Worm (Caenorhabditis elegans) whole organism, mixed stage, embryonic: ENCODE data around the gene K05B2.4.

Experiments used
- M03D4.4 ChIP-seq: sonication (generic microtip); optimal IDR thresholded peaks from 2 replicates; lab custom pipeline; 2017; ENCODE audit warnings: mild to moderate bottlenecking, missing genetic modification characterization, missing compliant biosample characterization
- bed-3 ChIP-seq: fragments of 200-800 bp; sonication (Bioruptor generic); optimal IDR thresholded peaks from 3 replicates; lab custom pipeline; 2018; ENCODE audit warnings: mild to moderate bottlenecking, missing genetic modification characterization, moderate library complexity, missing compliant biosample characterization
- blmp-1 ChIP-seq: fragments of 150-350 bp; optimal IDR thresholded peaks from 2 replicates; lab custom pipeline; 2014; ENCODE audit warnings: missing biosample characterization, missing genetic modification characterization
- ceh-39 ChIP-seq: fragments of 150-350 bp; optimal IDR thresholded peaks from 2 replicates; lab custom pipeline; 2014; ENCODE audit warnings: missing biosample characterization, missing genetic modification characterization
- ces-1 ChIP-seq: fragments of 150-350 bp; optimal IDR thresholded peaks from 2 replicates; lab custom pipeline; 2014; ENCODE audit warnings: missing biosample characterization, missing genetic modification reagents, missing genetic modification characterization
- cnd-1 ChIP-seq: fragments of 200-800 bp; sonication (Bioruptor generic); optimal IDR thresholded peaks from 2 replicates; lab custom pipeline; 2018; ENCODE audit warnings: mild to moderate bottlenecking, missing genetic modification characterization, missing compliant biosample characterization
- drap-1 ChIP-seq: fragments of 200-800 bp; sonication (Bioruptor generic); optimal IDR thresholded peaks from 3 replicates; lab custom pipeline; 2018; ENCODE audit warnings: mild to moderate bottlenecking, missing genetic modification characterization, missing compliant biosample characterization
- elt-1 ChIP-seq: sonication (generic microtip); optimal IDR thresholded peaks from 2 replicates; lab custom pipeline; 2017; ENCODE audit warnings: missing genetic modification characterization, mild to moderate bottlenecking, missing compliant biosample characterization, antibody characterized with exemption, moderate library complexity, borderline replicate concordance; ENCODE audit not compliant: insufficient read depth
- elt-3 ChIP-seq: fragments of 150-350 bp; optimal IDR thresholded peaks from 2 replicates; lab custom pipeline; 2014; ENCODE audit warnings: missing biosample characterization, missing genetic modification characterization
- ham-2 ChIP-seq: fragments of 200-800 bp; sonication (Bioruptor generic); optimal IDR thresholded peaks from 2 replicates; lab custom pipeline; 2018; ENCODE audit warnings: mild to moderate bottlenecking, missing genetic modification characterization, missing compliant biosample characterization
- hlh-1 ChIP-seq: fragments of 150-350 bp; optimal IDR thresholded peaks from 2 replicates; lab custom pipeline; 2014; ENCODE audit warnings: missing biosample characterization, missing genetic modification reagents, missing genetic modification characterization
- lin-13 ChIP-seq: fragments of 150-350 bp; optimal IDR thresholded peaks from 2 replicates; lab custom pipeline; 2014; ENCODE audit warnings: missing biosample characterization, missing genetic modification characterization
- lin-32 ChIP-seq: fragments of 200-800 bp; sonication (Bioruptor generic); optimal IDR thresholded peaks from 2 replicates; lab custom pipeline; 2018; ENCODE audit warnings: mild to moderate bottlenecking, missing genetic modification characterization, missing compliant biosample characterization
- lsy-2 ChIP-seq: fragments of 150-350 bp; optimal IDR thresholded peaks from 2 replicates; lab custom pipeline; 2014; ENCODE audit warnings: missing biosample characterization, missing genetic modification characterization
- mab-5 ChIP-seq: fragments of 150-350 bp; optimal IDR thresholded peaks from 2 replicates; lab custom pipeline; 2014; ENCODE audit warnings: missing biosample characterization, missing genetic modification characterization
- mep-1 ChIP-seq: fragments of 150-350 bp; optimal IDR thresholded peaks from 2 replicates; lab custom pipeline; 2017; ENCODE audit warnings: missing biosample characterization, missing genetic modification reagents, missing genetic modification characterization, inconsistent platforms
- mls-2 ChIP-seq: sonication (generic microtip); optimal IDR thresholded peaks from 2 replicates; lab custom pipeline; 2016; ENCODE audit warnings: mild to moderate bottlenecking, missing genetic modification characterization, moderate library complexity, missing compliant biosample characterization
- nhr-2 ChIP-seq: fragments of 150-350 bp; optimal IDR thresholded peaks from 2 replicates; lab custom pipeline; 2014; ENCODE audit warnings: missing biosample characterization, missing genetic modification characterization
- nhr-237 ChIP-seq: fragments of 150-350 bp; optimal IDR thresholded peaks from 2 replicates; lab custom pipeline; 2014; ENCODE audit warnings: missing biosample characterization, missing genetic modification characterization
- nhr-28 ChIP-seq: fragments of 150-350 bp; optimal IDR thresholded peaks from 2 replicates; lab custom pipeline; 2014; ENCODE audit warnings: missing biosample characterization, missing genetic modification characterization
- nhr-76 ChIP-seq: sonication (generic microtip); optimal IDR thresholded peaks from 2 replicates; lab custom pipeline; 2017; ENCODE audit warnings: missing biosample characterization, missing genetic modification characterization
- sem-2 ChIP-seq: fragments of 200-800 bp; sonication (Bioruptor generic); optimal IDR thresholded peaks from 2 replicates; lab custom pipeline; 2018; ENCODE audit warnings: mild to moderate bottlenecking, missing genetic modification characterization, missing compliant biosample characterization
- snpc-4 ChIP-seq: fragments of 150-350 bp; optimal IDR thresholded peaks from 2 replicates; lab custom pipeline; 2014; ENCODE audit warnings: missing biosample characterization, missing genetic modification characterization
- sptf-1 ChIP-seq: sonication (generic microtip); optimal IDR thresholded peaks from 2 replicates; lab custom pipeline; 2017; ENCODE audit warnings: mild to moderate bottlenecking, missing genetic modification characterization, moderate library complexity, missing compliant biosample characterization
- tbx-8 ChIP-seq: fragments of 200-800 bp; sonication (Bioruptor generic); optimal IDR thresholded peaks from 2 replicates; lab custom pipeline; 2018; ENCODE audit warnings: mild to moderate bottlenecking, missing genetic modification characterization, moderate library complexity, missing compliant biosample characterization
- unc-120 ChIP-seq: sonication (generic microtip); optimal IDR thresholded peaks from 2 replicates; lab custom pipeline; 2017; ENCODE audit warnings: missing genetic modification characterization, missing compliant biosample characterization; ENCODE audit not compliant: poor library complexity, severe bottlenecking
- unc-39 ChIP-seq: fragments of 150-350 bp; optimal IDR thresholded peaks from 2 replicates; lab custom pipeline; 2014; ENCODE audit warnings: missing biosample characterization, missing genetic modification characterization
- unc-62 ChIP-seq: fragments of 150-350 bp; optimal IDR thresholded peaks from 2 replicates; lab custom pipeline; 2014; ENCODE audit warnings: missing biosample characterization, missing genetic modification reagents, missing genetic modification characterization
- zip-8 ChIP-seq: fragments of 150-350 bp; optimal IDR thresholded peaks from 2 replicates; lab custom pipeline; 2014; ENCODE audit warnings: missing biosample characterization, missing genetic modification characterization

K05B2.4 gene

ce11 chrX:4932964-4933363 is 12.2 kb upstream of the K05B2.4 start:
- peak; percentile 56 for TF ChIP-seq ces-1 (GFP tag; lab: Kevin White, UChicago)
- no peak for TF ChIP-seq cnd-1 (tag; lab: Kevin White, UChicago)
- no peak for TF ChIP-seq nhr-2
- TF ChIP-seq, all 35 proteins: peak for 1

- no peak for TF ChIP-seq mab-5
- no peak for TF ChIP-seq unc-39 (tag; lab: Kevin White, UChicago)
- TF ChIP-seq ces-1 (GFP tag; lab: Kevin White, UChicago): peak; percentile 78
- TF ChIP-seq, all 35 proteins: peak for 1
Observed at ce11 chrX:4932023-4932422, 11.2 kb upstream of the K05B2.4 start.

DNA sequence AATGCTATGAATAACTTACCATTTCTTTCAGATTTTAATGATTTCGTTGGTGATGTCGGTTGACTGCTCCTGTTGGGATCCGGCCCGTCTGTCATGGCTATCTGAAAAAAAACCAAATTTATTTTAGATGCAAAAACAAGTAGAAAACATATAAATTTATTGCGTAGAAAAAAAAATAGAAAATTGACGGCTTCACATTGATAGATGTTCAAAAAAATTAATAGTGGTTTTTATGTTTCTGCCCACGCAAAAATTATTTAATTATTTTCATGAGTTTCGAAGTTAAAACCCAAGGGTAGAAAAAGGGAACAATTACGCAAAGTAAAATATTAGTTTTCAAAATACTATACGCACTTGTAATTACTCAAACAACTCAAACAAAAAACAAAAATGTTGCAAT is 8.9 kb upstream of the K05B2.4 start, which contains the start of gene mct-4:
Gene mct-4, minus strand, starts transcription at position 101 of the 400 bp plus-strand sequence.
- TF ChIP-seq nhr-76: no peak
- no peak for TF ChIP-seq elt-1 (tag; lab: Kevin White, UChicago)
- no peak for TF ChIP-seq tbx-8 (GFP tag; lab: Kevin White, UChicago)
- TF ChIP-seq nhr-237: no peak
- TF ChIP-seq ceh-39 (tag; lab: Kevin White, UChicago): no peak
- no peak for TF ChIP-seq cnd-1 (tag; lab: Kevin White, UChicago)
- no peak for TF ChIP-seq lin-13 (tag; lab: Kevin White, UChicago)
- TF ChIP-seq zip-8 (tag; lab: Kevin White, UChicago): no peak
- no peak for TF ChIP-seq M03D4.4 (tag; lab: Kevin White, UChicago)
- TF ChIP-seq ces-1 (GFP tag; lab: Kevin White, UChicago): no peak
- no peak for TF ChIP-seq lin-32
- no peak for TF ChIP-seq unc-120 (tag; lab: Kevin White, UChicago)
- TF ChIP-seq elt-3: no peak
- no peak for TF ChIP-seq unc-39 (tag; lab: Kevin White, UChicago)
- no peak for TF ChIP-seq hlh-1
- no peak for TF ChIP-seq nhr-28 (tag; lab: Kevin White, UChicago)
- TF ChIP-seq sem-2 (GFP tag; lab: Kevin White, UChicago): no peak
- no peak for TF ChIP-seq mep-1 (tag; lab: Kevin White, UChicago)
- no peak for TF ChIP-seq bed-3 (GFP tag; lab: Kevin White, UChicago)

DNA sequence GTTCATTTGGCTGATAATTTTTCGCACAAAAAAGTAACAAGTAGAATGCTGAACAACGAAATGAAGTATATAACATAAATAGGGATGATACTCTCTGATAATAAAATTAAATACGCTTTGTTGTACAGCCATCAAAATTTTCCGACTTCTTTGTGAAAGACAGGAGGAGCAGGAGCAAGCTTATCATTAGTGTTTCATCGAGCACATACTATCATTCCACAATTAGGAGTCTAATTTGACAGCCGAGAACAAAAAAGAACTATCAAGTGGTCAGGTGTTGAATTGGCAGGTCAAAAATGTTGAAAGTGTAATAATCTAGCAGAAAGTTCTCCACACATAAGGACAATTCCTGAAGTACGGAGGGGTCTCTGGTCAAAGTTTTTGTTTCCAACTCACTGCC is 7.3 kb upstream of the K05B2.4 start:
- TF ChIP-seq mep-1 (tag; lab: Kevin White, UChicago): no peak

ce11 chrX:4915879-4916278 is 4.9 kb downstream of the K05B2.4 start, which contains the start of gene ifa-4:
Gene ifa-4, minus strand, starts transcription at chrX:4915979.
- no peak for TF ChIP-seq nhr-28 (tag; lab: Kevin White, UChicago)
- no peak for TF ChIP-seq elt-1 (tag; lab: Kevin White, UChicago)
- no peak for TF ChIP-seq hlh-1
- no peak for TF ChIP-seq nhr-237
- TF ChIP-seq bed-3 (GFP tag; lab: Kevin White, UChicago): no peak
- no peak for TF ChIP-seq blmp-1 (tag; lab: Kevin White, UChicago)
- no peak for TF ChIP-seq unc-62
- no peak for TF ChIP-seq mls-2 (tag; lab: Kevin White, UChicago)
- no peak for TF ChIP-seq mep-1 (tag; lab: Kevin White, UChicago)
- TF ChIP-seq nhr-2: no peak
- no peak for TF ChIP-seq M03D4.4 (tag; lab: Kevin White, UChicago)
- no peak for TF ChIP-seq unc-39 (tag; lab: Kevin White, UChicago)
- no peak for TF ChIP-seq lin-32
- no peak for TF ChIP-seq ham-2 (GFP tag; lab: Kevin White, UChicago)
- TF ChIP-seq mab-5: no peak

DNA sequence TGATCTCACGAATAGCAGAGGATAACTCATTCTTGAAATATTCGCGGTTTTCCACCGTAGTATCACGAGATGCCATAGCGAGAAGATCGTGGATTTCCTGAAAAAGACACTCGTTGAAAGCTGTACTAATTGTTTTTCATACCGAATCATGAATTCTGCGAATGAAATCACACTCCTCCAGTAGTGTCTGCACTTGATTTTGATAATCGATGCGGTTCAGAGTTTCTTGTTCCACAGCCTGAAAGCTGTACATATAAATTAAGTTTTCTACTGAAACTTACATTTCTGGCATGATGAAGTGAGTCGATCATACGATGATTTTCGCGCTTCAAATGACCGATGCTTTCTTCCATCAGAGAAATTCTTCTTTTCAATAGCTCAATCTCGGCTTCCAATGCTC is 6.3 kb downstream of the K05B2.4 start:
- TF ChIP-seq tbx-8 (GFP tag; lab: Kevin White, UChicago) (no peak), drap-1 (GFP tag; lab: Kevin White, UChicago) (no peak), ces-1 (GFP tag; lab: Kevin White, UChicago) (no peak), nhr-237 (no peak)

DNA sequence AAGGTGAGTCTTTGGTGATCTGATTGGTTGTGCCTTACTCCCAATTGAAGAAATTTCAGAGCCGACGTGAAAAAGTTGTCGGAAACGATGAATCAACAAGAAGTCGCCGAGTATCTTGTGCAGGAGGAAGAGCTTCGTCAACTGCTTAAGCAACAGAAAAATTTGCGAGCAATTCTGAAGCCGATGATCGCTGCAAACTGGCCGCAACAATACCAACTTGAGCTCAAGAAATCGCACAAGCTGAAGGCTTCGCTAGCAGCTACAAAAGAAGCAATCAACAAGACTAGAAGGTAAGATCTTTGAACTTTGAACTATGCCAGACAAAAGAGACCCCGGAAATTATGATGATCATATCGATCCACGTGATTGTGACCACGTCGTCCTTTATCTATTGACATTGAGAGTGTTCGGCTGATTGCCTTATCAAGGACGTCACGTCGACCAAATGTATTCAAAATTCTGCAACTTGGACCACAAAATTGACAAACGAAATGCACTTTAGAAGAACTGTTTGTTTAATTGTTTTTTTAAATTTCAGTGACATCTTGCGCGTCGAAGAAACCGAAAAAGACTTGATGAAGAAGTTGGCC is 9.4 kb downstream of the K05B2.4 start:
- TF ChIP-seq bed-3 (GFP tag; lab: Kevin White, UChicago) (no peak), elt-3 (no peak), sptf-1 (tag; lab: Kevin White, UChicago) (no peak), mls-2 (tag; lab: Kevin White, UChicago) (no peak), lsy-2 (tag; lab: Kevin White, UChicago) (no peak), drap-1 (GFP tag; lab: Kevin White, UChicago) (no peak), tbx-8 (GFP tag; lab: Kevin White, UChicago) (no peak), unc-120 (tag; lab: Kevin White, UChicago) (no peak), zip-8 (tag; lab: Kevin White, UChicago) (no peak), ces-1 (GFP tag; lab: Kevin White, UChicago) (no peak), lin-13 (tag; lab: Kevin White, UChicago) (no peak), snpc-4 (tag; lab: Kevin White, UChicago) (no peak)
- TF ChIP-seq, all 35 proteins: peak for 0
